Worm (Caenorhabditis elegans) whole organism, L4/young adult: ENCODE measurements around the gene F29F11.20.

ENCODE experiments used
- W03F9.2 ChIP-seq: fragments of 150-350 bp; optimal IDR thresholded peaks from 2 replicates; lab custom pipeline; 2014; ENCODE audit warnings: missing biosample characterization, missing genetic modification characterization
- dao-5 ChIP-seq: sonication (generic microtip); optimal IDR thresholded peaks from 2 replicates; lab custom pipeline; 2016; ENCODE audit warnings: missing genotype, missing genetic modification characterization, moderate library complexity, missing compliant biosample characterization
- him-1 ChIP-seq: sonication (generic microtip); optimal IDR thresholded peaks from 2 replicates; lab custom pipeline; 2016; ENCODE audit warnings: missing genotype, missing genetic modification reagents, missing genetic modification characterization, missing compliant biosample characterization

ce11 chrV:10714630-10715029 lies 26.9 kb downstream of the F29F11.20 start:
- no peak for TF ChIP-seq him-1 (tag; lab: Kevin White, UChicago)
- TF ChIP-seq W03F9.2 (tag; lab: Kevin White, UChicago) = no peak
- no peak for TF ChIP-seq dao-5 (tag; lab: Kevin White, UChicago)
